Fruit fly (Drosophila melanogaster) whole organism, embryonic: Measurements from ENCODE around the gene CG43886.

Source experiments
- B-H1 ChIP-seq: fragments of 200-800 bp; sonication (Bioruptor generic); IDR thresholded peaks from 3 replicates; pipeline ENCODE4 v1.3.6; 2022; ENCODE audit warnings: missing biosample characterization, missing genetic modification characterization
- Blimp-1 ChIP-seq: fragments of 200-800 bp; sonication (Bioruptor generic); optimal IDR thresholded peaks from 3 replicates; lab custom pipeline; 2018; ENCODE audit warnings: missing biosample characterization, missing genetic modification characterization, mild to moderate bottlenecking, moderate library complexity, missing genetic modification reagents
- CG10543 ChIP-seq: fragments of 200-800 bp; sonication (Bioruptor generic); optimal IDR thresholded peaks from 3 replicates; lab custom pipeline; 2017; ENCODE audit warnings: missing biosample characterization, mild to moderate bottlenecking, missing genetic modification characterization, moderate library complexity
- CG11560 ChIP-seq: fragments of 200-800 bp; sonication (Bioruptor generic); IDR thresholded peaks from 3 replicates; pipeline ENCODE4 v1.3.6; 2022; ENCODE audit warnings: missing biosample characterization, missing genetic modification characterization
- CG12236 ChIP-seq: fragments of 200-800 bp; sonication (Bioruptor generic); optimal IDR thresholded peaks from 2 replicates; lab custom pipeline; 2016; ENCODE audit warnings: missing biosample characterization, missing genetic modification characterization
- CG12391 ChIP-seq: fragments of 200-800 bp; sonication (Bioruptor generic); optimal IDR thresholded peaks from 3 replicates; lab custom pipeline; 2018; ENCODE audit warnings: missing biosample characterization, mild to moderate bottlenecking, missing genetic modification characterization, moderate library complexity
- CG13296 ChIP-seq: fragments of 200-800 bp; sonication (Bioruptor generic); optimal IDR thresholded peaks from 3 replicates; lab custom pipeline; 2018; ENCODE audit warnings: missing biosample characterization, mild to moderate bottlenecking, missing genetic modification characterization
- CG13894 ChIP-seq: fragments of 200-800 bp; sonication (Bioruptor generic); optimal IDR thresholded peaks from 3 replicates; lab custom pipeline; 2018; ENCODE audit warnings: missing biosample characterization, mild to moderate bottlenecking, missing genetic modification characterization, moderate library complexity
- CG15269 ChIP-seq: fragments of 200-800 bp; sonication (Bioruptor generic); optimal IDR thresholded peaks from 2 replicates; lab custom pipeline; 2018; ENCODE audit warnings: missing biosample characterization, mild to moderate bottlenecking, missing genetic modification characterization, moderate library complexity
- CG15601 ChIP-seq: fragments of 200-800 bp; sonication (Bioruptor generic); optimal IDR thresholded peaks from 3 replicates; lab custom pipeline; 2019; ENCODE audit warnings: missing biosample characterization, mild to moderate bottlenecking, missing genetic modification characterization, moderate library complexity
- CG1603 ChIP-seq: fragments of 200-800 bp; sonication (Bioruptor generic); optimal IDR thresholded peaks from 2 replicates; lab custom pipeline; 2019; ENCODE audit warnings: missing biosample characterization, mild to moderate bottlenecking, missing genetic modification characterization, moderate library complexity
- CG16813 ChIP-seq: fragments of 200-800 bp; sonication (Bioruptor generic); IDR thresholded peaks from 3 replicates; pipeline ENCODE4 v1.3.6; 2022; ENCODE audit warnings: missing biosample characterization, missing genetic modification characterization; ENCODE audit not compliant: partially characterized antibody
- CG17568 ChIP-seq: fragments of 200-800 bp; sonication (Bioruptor generic); optimal IDR thresholded peaks from 2 replicates; lab custom pipeline; 2018; ENCODE audit warnings: missing biosample characterization, mild to moderate bottlenecking, missing genetic modification characterization, moderate library complexity
- CG3838 ChIP-seq: fragments of 200-800 bp; sonication (Bioruptor generic); optimal IDR thresholded peaks from 3 replicates; lab custom pipeline; 2016; ENCODE audit warnings: missing biosample characterization, missing genetic modification characterization
- CG3847 ChIP-seq: fragments of 200-800 bp; sonication (Bioruptor generic); IDR thresholded peaks from 2 replicates; pipeline ENCODE4 v1.3.6; 2022; ENCODE audit warnings: missing biosample characterization, missing genetic modification characterization
- CG4820 ChIP-seq: fragments of 200-800 bp; sonication (Bioruptor generic); optimal IDR thresholded peaks from 3 replicates; lab custom pipeline; 2016; ENCODE audit warnings: missing biosample characterization, missing genetic modification characterization
- CG5245 ChIP-seq: fragments of 200-800 bp; sonication (Bioruptor generic); optimal IDR thresholded peaks from 3 replicates; lab custom pipeline; 2016; ENCODE audit warnings: missing biosample characterization, missing genetic modification characterization
- CG6254 ChIP-seq: fragments of 200-800 bp; sonication (Bioruptor generic); optimal IDR thresholded peaks from 3 replicates; lab custom pipeline; 2017; ENCODE audit warnings: mild to moderate bottlenecking, missing biosample characterization, missing genetic modification reagents, missing genetic modification characterization
- CG6765 ChIP-seq: fragments of 200-800 bp; sonication (Bioruptor generic); optimal IDR thresholded peaks from 3 replicates; lab custom pipeline; 2017; ENCODE audit warnings: missing biosample characterization, mild to moderate bottlenecking, missing genetic modification characterization
- CG7556 ChIP-seq: fragments of 200-800 bp; sonication (Bioruptor generic); optimal IDR thresholded peaks from 2 replicates; lab custom pipeline; 2017; ENCODE audit warnings: missing biosample characterization, mild to moderate bottlenecking, missing genetic modification characterization
- Camta ChIP-seq: fragments of 200-800 bp; sonication (Bioruptor generic); optimal IDR thresholded peaks from 2 replicates; lab custom pipeline; 2016; ENCODE audit warnings: missing biosample characterization, missing genetic modification characterization
- CkIIα-i1 ChIP-seq: fragments of 200-800 bp; sonication (Bioruptor generic); IDR thresholded peaks from 2 replicates; pipeline ENCODE4 v1.3.6; 2022; ENCODE audit warnings: missing biosample characterization, missing genetic modification characterization
- HmgD ChIP-seq: fragments of 200-800 bp; sonication (Bioruptor generic); optimal IDR thresholded peaks from 3 replicates; lab custom pipeline; 2016; ENCODE audit warnings: missing biosample characterization, missing genetic modification characterization
- Myb ChIP-seq: fragments of 200-800 bp; sonication (Bioruptor generic); optimal IDR thresholded peaks from 2 replicates; lab custom pipeline; 2016; ENCODE audit warnings: missing biosample characterization, missing genetic modification characterization
- NC2α ChIP-seq: fragments of 200-800 bp; sonication (Bioruptor generic); optimal IDR thresholded peaks from 2 replicates; lab custom pipeline; 2016; ENCODE audit warnings: missing biosample characterization, missing genetic modification characterization
- Nf-YA ChIP-seq: fragments of 200-800 bp; sonication (Bioruptor generic); IDR thresholded peaks from 2 replicates; pipeline ENCODE4 v1.3.6; 2022; ENCODE audit warnings: missing biosample characterization, missing genetic modification characterization
- Nf-YB ChIP-seq: fragments of 200-800 bp; sonication (Bioruptor generic); optimal IDR thresholded peaks from 3 replicates; lab custom pipeline; 2019; ENCODE audit warnings: missing biosample characterization, mild to moderate bottlenecking, missing genetic modification characterization, moderate library complexity
- Side ChIP-seq: fragments of 200-800 bp; sonication (Bioruptor generic); optimal IDR thresholded peaks from 2 replicates; lab custom pipeline; 2016; ENCODE audit warnings: missing biosample characterization, missing genetic modification characterization
- Six4 ChIP-seq: fragments of 200-800 bp; sonication (Bioruptor generic); optimal IDR thresholded peaks from 2 replicates; lab custom pipeline; 2016; ENCODE audit warnings: missing biosample characterization, missing genetic modification characterization
- Sox102F ChIP-seq: fragments of 200-800 bp; sonication (Bioruptor generic); optimal IDR thresholded peaks from 2 replicates; lab custom pipeline; 2018; ENCODE audit warnings: missing biosample characterization, mild to moderate bottlenecking, missing genetic modification characterization, moderate library complexity
- Xbp1 ChIP-seq: fragments of 200-800 bp; sonication (Bioruptor generic); optimal IDR thresholded peaks from 3 replicates; lab custom pipeline; 2016; ENCODE audit warnings: missing biosample characterization, mild to moderate bottlenecking, missing genetic modification characterization
- bab2 ChIP-seq: fragments of 200-800 bp; sonication (Bioruptor generic); optimal IDR thresholded peaks from 2 replicates; lab custom pipeline; 2016; ENCODE audit warnings: missing biosample characterization, missing genetic modification characterization
- cad ChIP-seq: fragments of >200 bp; optimal IDR thresholded peaks from 2 replicates; lab custom pipeline; 2017; ENCODE audit warnings: missing biosample characterization, missing genetic modification characterization
- crp ChIP-seq, 2 experiments: fragments of 200-800 bp; sonication (Bioruptor generic); optimal IDR thresholded peaks; 2 replicates in 1 of 2; 3 replicates in 1 of 2; lab custom pipeline; 2017; ENCODE audit warnings: missing biosample characterization in 2 of 2, missing genetic modification characterization in 2 of 2, mild to moderate bottlenecking in 1 of 2, moderate library complexity in 1 of 2
- dimm ChIP-seq: fragments of 200-800 bp; sonication (Bioruptor generic); IDR thresholded peaks from 2 replicates; pipeline ENCODE4 v1.3.6; 2022; ENCODE audit warnings: missing biosample characterization, missing genetic modification characterization
- disco-r ChIP-seq: fragments of 200-800 bp; sonication (Bioruptor generic); optimal IDR thresholded peaks from 2 replicates; lab custom pipeline; 2016; ENCODE audit warnings: missing biosample characterization, missing genetic modification characterization
- eyg ChIP-seq: fragments of 200-800 bp; sonication (Bioruptor generic); optimal IDR thresholded peaks from 3 replicates; lab custom pipeline; 2016; ENCODE audit warnings: missing biosample characterization, missing genetic modification characterization
- fru ChIP-seq: fragments of >200 bp; optimal IDR thresholded peaks from 2 replicates; lab custom pipeline; 2017
- gcm2 ChIP-seq: fragments of 200-800 bp; sonication (Bioruptor generic); optimal IDR thresholded peaks from 2 replicates; lab custom pipeline; 2016; ENCODE audit warnings: missing biosample characterization, missing genetic modification characterization
- grn ChIP-seq: fragments of 200-800 bp; sonication (Bioruptor generic); optimal IDR thresholded peaks from 3 replicates; lab custom pipeline; 2017; ENCODE audit warnings: missing biosample characterization, missing genetic modification characterization
- gsb-n ChIP-seq: fragments of 200-800 bp; sonication (Bioruptor generic); optimal IDR thresholded peaks from 3 replicates; lab custom pipeline; 2018; ENCODE audit warnings: missing biosample characterization, mild to moderate bottlenecking, missing genetic modification characterization
- jumu ChIP-seq: fragments of 200-800 bp; sonication (Bioruptor generic); optimal IDR thresholded peaks from 3 replicates; lab custom pipeline; 2016; ENCODE audit warnings: missing biosample characterization, missing genetic modification characterization
- nom ChIP-seq: fragments of 200-800 bp; sonication (Bioruptor generic); optimal IDR thresholded peaks from 2 replicates; lab custom pipeline; 2017; ENCODE audit warnings: missing biosample characterization, missing genetic modification characterization, mild to moderate bottlenecking, moderate library complexity, missing genetic modification reagents
- odd ChIP-seq: fragments of 200-800 bp; sonication (Bioruptor generic); optimal IDR thresholded peaks from 2 replicates; lab custom pipeline; 2017; ENCODE audit warnings: missing biosample characterization, mild to moderate bottlenecking, missing genetic modification characterization
- org-1 ChIP-seq: fragments of 200-800 bp; sonication (Bioruptor generic); optimal IDR thresholded peaks from 2 replicates; lab custom pipeline; 2017; ENCODE audit warnings: missing biosample characterization, missing genetic modification characterization
- peb ChIP-seq: fragments of 200-800 bp; sonication (Bioruptor generic); IDR thresholded peaks from 2 replicates; pipeline ENCODE4 v1.3.6; 2022; ENCODE audit warnings: missing biosample characterization, missing genetic modification characterization
- psq ChIP-seq: fragments of 200-800 bp; sonication (Bioruptor generic); optimal IDR thresholded peaks from 2 replicates; lab custom pipeline; 2017; ENCODE audit warnings: missing biosample characterization, missing genetic modification characterization
- scrt ChIP-seq: fragments of 200-800 bp; sonication (Bioruptor generic); optimal IDR thresholded peaks from 2 replicates; lab custom pipeline; 2018; ENCODE audit warnings: missing biosample characterization, mild to moderate bottlenecking, missing genetic modification characterization, moderate library complexity
- sna ChIP-seq: fragments of 200-800 bp; sonication (Bioruptor generic); IDR thresholded peaks from 2 replicates; pipeline ENCODE4 v1.3.6; 2022; ENCODE audit warnings: missing biosample characterization, missing genetic modification characterization; ENCODE audit not compliant: partially characterized antibody

Gene CG43886

DNA sequence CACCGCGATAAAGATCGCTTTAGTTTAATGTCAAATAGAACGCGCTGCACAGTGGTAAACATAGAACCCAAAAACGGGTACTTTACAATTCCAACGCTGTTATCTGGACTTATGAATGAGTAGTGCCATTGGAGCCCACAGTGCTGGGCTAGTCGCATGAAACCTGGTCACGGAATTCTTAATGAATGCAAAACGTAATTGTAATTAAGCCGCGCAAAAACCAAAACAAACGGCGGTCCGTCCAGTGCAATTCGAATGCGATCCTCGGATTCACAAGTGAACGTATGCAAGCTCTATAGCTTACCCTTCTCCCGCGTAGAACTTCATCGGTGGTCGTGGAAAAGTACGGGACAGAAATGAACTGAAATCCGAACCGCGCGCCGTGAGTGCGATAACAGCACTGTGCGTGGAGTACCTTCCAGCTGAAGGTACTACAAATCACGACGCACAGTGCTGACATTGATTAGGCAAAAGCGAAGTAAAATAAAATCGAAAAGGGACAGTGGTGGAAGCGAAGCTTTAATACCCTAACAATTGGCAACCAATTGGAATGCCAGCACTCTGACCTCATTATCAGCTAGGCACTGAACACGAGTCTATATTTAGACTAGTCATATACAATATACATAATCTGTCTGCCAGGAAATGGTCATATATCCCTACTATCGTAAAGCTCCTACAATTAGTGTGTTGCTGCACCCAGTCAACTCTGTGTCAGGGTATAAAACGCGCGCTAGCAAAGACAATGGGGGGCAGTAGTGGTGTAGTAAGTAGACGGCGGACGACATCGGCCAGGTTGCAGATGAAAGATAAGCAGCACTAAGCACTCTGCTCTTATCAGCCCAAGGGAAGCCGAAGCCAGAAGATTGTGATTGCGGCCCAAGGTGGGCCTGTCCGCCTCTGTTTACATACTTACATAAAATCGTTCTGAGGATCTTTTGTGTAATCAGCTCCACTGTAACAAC lies 26.0 kb upstream of the CG43886 start (continued):
- TF ChIP-seq Side (GFP tag; lab: Kevin White, UChicago) (peak; percentile 65), CG13296 (peak; percentile 58), CkIIα-i1 (GFP tag; lab: Robert Waterston, UW) (no peak), cad (no peak), Nf-YA (no peak), nom (GFP tag; lab: Kevin White, UChicago) (peak; percentile 40), gsb-n (tag; lab: Kevin White, UChicago) (no peak), scrt (GFP tag; lab: Kevin White, UChicago) (peak; percentile 19), Myb (GFP tag; lab: Kevin White, UChicago) (peak; percentile 25), CG1603 (tag; lab: Kevin White, UChicago) (peak; percentile 70), Six4 (GFP tag; lab: Kevin White, UChicago) (no peak), fru (lab: Kevin White, UChicago) (no peak), CG5245 (GFP tag; lab: Kevin White, UChicago) (no peak), disco-r (GFP tag; lab: Kevin White, UChicago) (peak; percentile 21), Sox102F (peak; percentile 62), dimm (no peak), eyg (GFP tag; lab: Kevin White, UChicago) (peak; percentile 59), NC2α (GFP tag; lab: Kevin White, UChicago) (no peak), CG7556 (peak; percentile 38), CG12236 (GFP tag; lab: Kevin White, UChicago) (no peak), CG17568 (GFP tag; lab: Kevin White, UChicago) (no peak), CG6254 (GFP tag; lab: Kevin White, UChicago) (peak; percentile 21), Xbp1 (GFP tag; lab: Kevin White, UChicago) (peak; percentile 56), grn (GFP tag; lab: Kevin White, UChicago) (peak; percentile 99), psq (GFP tag; lab: Kevin White, UChicago) (no peak), Camta (peak; percentile 12), gcm2 (GFP tag; lab: Kevin White, UChicago) (no peak), peb (GFP tag; lab: Robert Waterston, UW) (peak; percentile 14; the same call in 1 of the 2 replicates), jumu (GFP tag; lab: Kevin White, UChicago) (peak; percentile 42), org-1 (GFP tag; lab: Kevin White, UChicago) (no peak), CG11560 (tag; lab: Robert Waterston, UW) (no peak), HmgD (GFP tag; lab: Kevin White, UChicago) (peak; percentile 49), CG3838 (no peak), CG6765 (GFP tag; lab: Kevin White, UChicago) (peak; percentile 4), odd (GFP tag; lab: Kevin White, UChicago) (peak; percentile 41), B-H1 (GFP tag; lab: Robert Waterston, UW) (no peak; the same call in 2 of the 3 replicates), CG12391 (tag; lab: Kevin White, UChicago) (peak; percentile 55), CG16813 (GFP tag; lab: Robert Waterston, UW) (no peak), CG4820 (GFP tag; lab: Kevin White, UChicago) (peak; percentile 33), CG3847 (GFP tag; lab: Robert Waterston, UW) (peak; percentile 23; the same call in 1 of the 2 replicates), CG10543 (GFP tag; lab: Kevin White, UChicago) (peak; percentile 92), crp (GFP tag; optimal IDR thresholded peaks at IDR 0.05; lab: Kevin White, UChicago) (no peak), CG15269 (tag; lab: Kevin White, UChicago) (peak; percentile 58), bab2 (GFP tag; lab: Kevin White, UChicago) (peak; percentile 37), CG13894 (no peak), Nf-YB (GFP tag; lab: Kevin White, UChicago) (peak; percentile 52), sna (GFP tag; lab: Robert Waterston, UW) (no peak), Blimp-1 (GFP tag; lab: Kevin White, UChicago) (peak; percentile 26), CG15601 (no peak)
